Worm (Caenorhabditis elegans) whole organism, L4 larva: Measurements from ENCODE around the gene C50B8.6.
A peak's percentile ranks its signal among the peaks of the same experiment; 100 is the strongest.

ENCODE experiments used
- D1046.2 ChIP-seq: fragments of 200-800 bp; sonication (Bioruptor generic); IDR thresholded peaks from 2 replicates; pipeline ENCODE4 v1.3.6; 2022; ENCODE audit warnings: missing genetic modification characterization, missing compliant biosample characterization
- F10B5.3 ChIP-seq: sonication (generic microtip); optimal IDR thresholded peaks from 2 replicates; lab custom pipeline; 2016; ENCODE audit warnings: mild to moderate bottlenecking, missing genetic modification characterization, missing compliant biosample characterization
- F49E8.2 ChIP-seq: sonication (generic microtip); optimal IDR thresholded peaks from 2 replicates; lab custom pipeline; 2016; ENCODE audit warnings: missing compliant biosample characterization, mild to moderate bottlenecking, missing genetic modification characterization, borderline replicate concordance
- R02D3.7 ChIP-seq: fragments of 150-350 bp; sonication (generic microtip); optimal IDR thresholded peaks from 3 replicates; lab custom pipeline; 2014; ENCODE audit warnings: missing biosample characterization, missing genetic modification characterization
- T20F7.1 ChIP-seq: fragments of 200-800 bp; sonication (Bioruptor generic); optimal IDR thresholded peaks from 2 replicates; lab custom pipeline; 2018; ENCODE audit warnings: mild to moderate bottlenecking, missing genetic modification characterization, missing compliant biosample characterization
- Y48G9A.11 ChIP-seq: fragments of 200-800 bp; sonication (Bioruptor generic); IDR thresholded peaks from 2 replicates; pipeline ENCODE4 v1.3.6; 2022; ENCODE audit warnings: missing genetic modification reagents, missing genetic modification characterization, missing compliant biosample characterization
- aha-1 ChIP-seq: fragments of 150-350 bp; peaks from one replicate; lab custom pipeline; 2014; ENCODE audit warnings: missing biosample characterization, missing genetic modification characterization
- aly-2 ChIP-seq: sonication (generic microtip); optimal IDR thresholded peaks from 2 replicates; lab custom pipeline; 2018; ENCODE audit warnings: missing biosample characterization, missing genetic modification characterization
- ces-1 ChIP-seq: fragments of 150-350 bp; sonication (generic microtip); optimal IDR thresholded peaks from 4 replicates; lab custom pipeline; 2014; ENCODE audit warnings: missing biosample characterization, missing genetic modification reagents, missing genetic modification characterization
- dmd-8 ChIP-seq: fragments of 200-800 bp; sonication (Bioruptor generic); IDR thresholded peaks from 2 replicates; pipeline ENCODE4 v1.3.6; 2022; ENCODE audit warnings: missing genetic modification characterization, missing compliant biosample characterization
- dpl-1 ChIP-seq: fragments of 150-350 bp; optimal IDR thresholded peaks from 2 replicates; lab custom pipeline; 2014; ENCODE audit warnings: missing biosample characterization, missing genetic modification reagents, missing genetic modification characterization
- dve-1 ChIP-seq: sonication (generic microtip); optimal IDR thresholded peaks from 2 replicates; lab custom pipeline; 2017; ENCODE audit warnings: antibody characterized with exemption, mild to moderate bottlenecking, missing genetic modification characterization, missing compliant biosample characterization; ENCODE audit not compliant: insufficient read depth
- fkh-10 ChIP-seq: fragments of 150-350 bp; optimal IDR thresholded peaks from 2 replicates; lab custom pipeline; 2014; ENCODE audit warnings: missing biosample characterization, missing genetic modification reagents, missing genetic modification characterization
- fos-1 ChIP-seq: fragments of 150-350 bp; optimal IDR thresholded peaks from 2 replicates; lab custom pipeline; 2014; ENCODE audit warnings: missing biosample characterization, missing genetic modification characterization
- hif-1 ChIP-seq, 2 experiments: sonication (generic microtip); optimal IDR thresholded peaks; 2 replicates each; lab custom pipeline; 2016 to 2017; ENCODE audit warnings: missing compliant biosample characterization in 2 of 2, missing genetic modification characterization in 2 of 2, missing genetic modification reagents in 2 of 2, missing genotype in 2 of 2, mild to moderate bottlenecking in 1 of 2
- hlh-30 ChIP-seq: sonication (generic microtip); optimal IDR thresholded peaks from 2 replicates; lab custom pipeline; 2017; ENCODE audit warnings: antibody characterized with exemption, mild to moderate bottlenecking, missing genetic modification characterization, missing compliant biosample characterization; ENCODE audit not compliant: insufficient read depth
- lin-1 ChIP-seq: fragments of 200-800 bp; sonication (Bioruptor generic); IDR thresholded peaks from 2 replicates; pipeline ENCODE4 v1.3.6; 2022; ENCODE audit warnings: missing genetic modification reagents, missing genetic modification characterization, missing compliant biosample characterization
- lin-38 ChIP-seq: fragments of 200-800 bp; sonication (Bioruptor generic); IDR thresholded peaks from 2 replicates; pipeline ENCODE4 v1.3.6; 2022; ENCODE audit warnings: missing genetic modification reagents, missing genetic modification characterization, missing compliant biosample characterization
- lir-3 ChIP-seq: sonication (generic microtip); optimal IDR thresholded peaks from 2 replicates; lab custom pipeline; 2016; ENCODE audit warnings: mild to moderate bottlenecking, missing genetic modification characterization, missing compliant biosample characterization
- mdl-1 ChIP-seq, 2 experiments: fragments of 150-350 bp in 1 of 2; sonication (generic microtip) in 1 of 2; optimal IDR thresholded peaks; 2 replicates each; lab custom pipeline; 2014 to 2017; ENCODE audit warnings: missing biosample characterization in 2 of 2, missing genetic modification characterization in 2 of 2
- mes-2 ChIP-seq: sonication (generic microtip); optimal IDR thresholded peaks from 2 replicates; lab custom pipeline; 2016; ENCODE audit warnings: missing genotype, mild to moderate bottlenecking, missing genetic modification characterization, missing compliant biosample characterization; ENCODE audit not compliant: poor library complexity, severe bottlenecking
- nhr-11 ChIP-seq: fragments of 150-350 bp; optimal IDR thresholded peaks from 2 replicates; lab custom pipeline; 2014; ENCODE audit warnings: missing biosample characterization, missing genetic modification characterization
- nhr-25 ChIP-seq: sonication (generic microtip); optimal IDR thresholded peaks from 2 replicates; lab custom pipeline; 2017; ENCODE audit warnings: missing genetic modification characterization, mild to moderate bottlenecking, missing compliant biosample characterization, antibody characterized with exemption, moderate library complexity, borderline replicate concordance; ENCODE audit not compliant: insufficient read depth
- nhr-48 ChIP-seq: sonication (generic microtip); optimal IDR thresholded peaks from 2 replicates; lab custom pipeline; 2016; ENCODE audit warnings: mild to moderate bottlenecking, missing genetic modification characterization, missing compliant biosample characterization
- nhr-6 ChIP-seq: fragments of 150-350 bp; optimal IDR thresholded peaks from 2 replicates; lab custom pipeline; 2014; ENCODE audit warnings: missing biosample characterization, missing genetic modification characterization
- nhr-76 ChIP-seq: fragments of 150-350 bp; optimal IDR thresholded peaks from 2 replicates; lab custom pipeline; 2014; ENCODE audit warnings: missing biosample characterization, missing genetic modification characterization
- pha-4 ChIP-seq, 2 experiments: fragments of 150-350 bp in 1 of 2; fragments of 200-800 bp in 1 of 2; sonication (Bioruptor generic) in 1 of 2; IDR thresholded peaks in 1 of 2; optimal IDR thresholded peaks in 1 of 2; 2 replicates each; pipeline versions ENCODE4 v1.3.6 to Lab custom; 2014 to 2022; ENCODE audit warnings: missing genetic modification characterization in 2 of 2, missing genetic modification reagents in 2 of 2, missing biosample characterization in 1 of 2, missing compliant biosample characterization in 1 of 2
- unc-130 ChIP-seq: sonication (generic microtip); optimal IDR thresholded peaks from 2 replicates; lab custom pipeline; 2016; ENCODE audit warnings: missing genetic modification reagents, missing genetic modification characterization, missing compliant biosample characterization
- unc-62 ChIP-seq, 3 experiments: fragments of 150-350 bp in 1 of 3; sonication (generic microtip); optimal IDR thresholded peaks in 2 of 3; peaks in 1 of 3; 1 replicate in 1 of 3; 2 replicates in 2 of 3; lab custom pipeline; 2014 to 2017; ENCODE audit warnings: missing biosample characterization in 3 of 3, missing genetic modification characterization in 3 of 3, missing genetic modification reagents in 3 of 3, missing genotype in 1 of 3

The C50B8.6 gene

ce11 chrV:13621720-13622119 is 42.9 kb downstream of the C50B8.6 start, which contains the start of gene F53F4.16:
TSS of gene F53F4.16 (minus strand) at chrV:13621820.
- TF ChIP-seq unc-62 (GFP tag; optimal IDR thresholded peaks at IDR 0.05 in 1 of 2; lab: Kevin White, UChicago) (peak in 1 of 2 experiments; percentile 54), unc-62 (tag; optimal IDR thresholded peaks at IDR 0.05; lab: Kevin White, UChicago) (no peak), F10B5.3 (tag; lab: Kevin White, UChicago) (no peak)

ce11 chrV:13624424-13624823 is 45.7 kb downstream of the C50B8.6 start, which contains the start of gene F53F4.11:
TSS of gene F53F4.11 (minus strand) at chrV:13624524.
- TF ChIP-seq pha-4 (GFP tag; IDR thresholded peaks at IDR 0.05; lab: Robert Waterston, UW) (0 out of 2 replicates have a peak, but pooled peaks have one; percentile 16), pha-4 (tag; optimal IDR thresholded peaks at IDR 0.05; lab: Kevin White, UChicago) (no peak), dmd-8 (GFP tag; lab: Robert Waterston, UW) (no peak), lin-38 (peak; percentile 44; the same call in 1 of the 2 replicates)

ce11 chrV:13625517-13626097 is 46.8 kb downstream of the C50B8.6 start, which contains the start of the genes nduv-2 and F53F4.12:
TSS of gene nduv-2 (minus strand) at chrV:13625567.
TSS of gene F53F4.12 (plus strand) at chrV:13626047.
- TF ChIP-seq lir-3 (tag; lab: Kevin White, UChicago) (no peak), dpl-1 (peak; percentile 3), Y48G9A.11 (GFP tag; lab: Robert Waterston, UW) (peak; percentile 71), T20F7.1 (GFP tag; lab: Kevin White, UChicago) (peak; percentile 90), nhr-76 (tag; lab: Kevin White, UChicago) (no peak), nhr-25 (tag; lab: Kevin White, UChicago) (no peak), nhr-11 (tag; lab: Kevin White, UChicago) (no peak), nhr-48 (tag; lab: Kevin White, UChicago) (no peak), R02D3.7 (tag; lab: Kevin White, UChicago) (peak; percentile 39), F49E8.2 (tag; lab: Kevin White, UChicago) (no peak), aha-1 (peak; percentile 61), fkh-10 (GFP tag; lab: Kevin White, UChicago) (no peak), aly-2 (tag; lab: Kevin White, UChicago) (no peak), hif-1 (tag; optimal IDR thresholded peaks at IDR 0.05; lab: Kevin White, UChicago) (peak in 1 of 2 experiments; percentile 13), unc-130 (GFP tag; lab: Kevin White, UChicago) (peak; percentile 10), lin-38 (0 out of 2 replicates have a peak, but pooled peaks have one; percentile 25), mes-2 (tag; lab: Kevin White, UChicago) (peak; percentile 72)
- TF ChIP-seq, all 104 proteins: peak for 9

DNA sequence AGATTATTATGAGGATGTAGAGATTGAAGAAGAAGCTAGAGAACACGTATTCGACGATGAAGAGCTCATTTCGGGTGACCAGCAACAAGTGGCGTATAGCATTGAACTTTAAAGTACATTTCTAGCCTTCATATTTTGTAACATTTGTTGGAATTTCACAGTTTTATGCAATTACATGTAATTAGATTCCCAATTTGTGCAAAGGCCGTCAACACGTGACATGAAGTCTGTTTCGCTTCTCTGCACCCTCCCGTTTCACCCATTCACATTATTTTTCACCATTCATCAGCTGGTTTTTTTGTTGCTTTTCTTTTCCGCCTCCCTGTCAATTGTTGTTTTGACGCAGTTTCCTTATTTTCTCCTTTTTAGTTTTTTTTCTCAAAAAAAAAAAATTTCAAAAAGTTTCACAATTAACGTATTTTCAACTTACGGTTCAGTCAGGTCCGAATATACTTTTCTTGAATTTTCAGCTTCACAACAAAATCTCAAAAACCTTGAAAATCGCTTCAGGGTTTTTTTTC is 48.4 kb downstream of the C50B8.6 start, which contains the start of gene sde-2:
Gene sde-2, plus strand, starts transcription at position 471 of the 521 bp plus-strand sequence.
- TF ChIP-seq lin-1, result no peak
- no peak for TF ChIP-seq fos-1
- TF ChIP-seq mdl-1 (tag; optimal IDR thresholded peaks at IDR 0.05; lab: Kevin White, UChicago), result no peak
- TF ChIP-seq D1046.2 (GFP tag; lab: Robert Waterston, UW), result no peak
- TF ChIP-seq hlh-30, result peak; percentile 57
- TF ChIP-seq ces-1 (GFP tag; lab: Kevin White, UChicago), result peak; percentile 45
- TF ChIP-seq nhr-6 (tag; lab: Kevin White, UChicago), result no peak
- TF ChIP-seq dve-1 (tag; lab: Kevin White, UChicago), result no peak
- peak in 1 of 2 experiments; percentile 53 for TF ChIP-seq unc-62 (GFP tag; optimal IDR thresholded peaks at IDR 0.05 in 1 of 2; lab: Kevin White, UChicago)
- TF ChIP-seq unc-62 (tag; optimal IDR thresholded peaks at IDR 0.05; lab: Kevin White, UChicago), result no peak
- TF ChIP-seq, all 104 proteins: peak for 3
